Worm (Caenorhabditis elegans): Measurements from ENCODE around the gene C44C1.1.

C44C1.1 gene

ce11 chrX:945669-946068 lies 34.9 kb upstream of the C44C1.1 start:
- TF ChIP-seq nhr-76 (tag; optimal IDR thresholded peaks at IDR 0.05) = no peak
- TF ChIP-seq nhr-12 (tag; optimal IDR thresholded peaks at IDR 0.05) = no peak
- no peak for TF ChIP-seq M03D4.4 (tag; optimal IDR thresholded peaks at IDR 0.05)
- no peak for TF ChIP-seq pha-4 (tag; optimal IDR thresholded peaks at IDR 0.05)
- TF ChIP-seq nhr-28 (tag; optimal IDR thresholded peaks at IDR 0.05) = no peak
- no peak for TF ChIP-seq ceh-43 (GFP tag; optimal IDR thresholded peaks at IDR 0.05)
- no peak for TF ChIP-seq mab-5 (tag; optimal IDR thresholded peaks at IDR 0.05)
- TF ChIP-seq elt-1 (tag; optimal IDR thresholded peaks at IDR 0.05; ENCODE audit: borderline replicate concordance, insufficient read depth) = no peak
- no peak for TF ChIP-seq sem-2 (GFP tag; optimal IDR thresholded peaks at IDR 0.05)
- TF ChIP-seq cnd-1 (tag; optimal IDR thresholded peaks at IDR 0.05) = no peak
- no peak for TF ChIP-seq tbx-8 (GFP tag; optimal IDR thresholded peaks at IDR 0.05)
- no peak for TF ChIP-seq flh-1 (GFP tag; optimal IDR thresholded peaks at IDR 0.05)

DNA sequence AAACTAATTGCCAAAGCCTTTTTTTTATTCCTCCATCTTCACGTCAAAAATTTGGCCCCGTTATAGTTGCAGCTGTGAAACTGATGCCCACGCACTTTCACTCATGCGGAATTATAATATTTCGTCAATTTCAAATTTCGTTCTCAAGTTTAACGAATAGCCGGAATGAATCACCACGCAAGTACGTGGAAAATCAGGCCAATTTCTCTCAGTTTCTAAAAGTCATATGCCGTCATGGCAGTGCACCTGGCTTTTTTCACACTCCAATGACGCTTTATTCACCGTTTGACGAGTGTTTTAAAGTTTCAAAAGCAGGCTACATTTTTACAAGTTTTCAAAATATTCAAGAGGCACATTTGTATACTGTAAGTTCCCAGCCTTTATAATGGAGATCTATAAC lies 32.7 kb upstream of the C44C1.1 start:
- no peak for TF ChIP-seq nhr-28 (tag; optimal IDR thresholded peaks at IDR 0.05)
- TF ChIP-seq zip-8 (tag; optimal IDR thresholded peaks at IDR 0.05) = no peak
- no peak for TF ChIP-seq ces-1 (GFP tag; optimal IDR thresholded peaks at IDR 0.05)
- TF ChIP-seq drap-1 (GFP tag; optimal IDR thresholded peaks at IDR 0.05) = no peak
- no peak for TF ChIP-seq sptf-1 (tag; optimal IDR thresholded peaks at IDR 0.05)
- no peak for TF ChIP-seq mep-1 (tag; optimal IDR thresholded peaks at IDR 0.05)
- no peak for TF ChIP-seq nhr-237 (tag; optimal IDR thresholded peaks at IDR 0.05)
- TF ChIP-seq pha-4 (tag; optimal IDR thresholded peaks at IDR 0.05) = no peak
- TF ChIP-seq lin-13 (tag; optimal IDR thresholded peaks at IDR 0.05) = no peak
- no peak for TF ChIP-seq nhr-76 (tag; optimal IDR thresholded peaks at IDR 0.05)
- no peak for TF ChIP-seq lsy-2 (tag; optimal IDR thresholded peaks at IDR 0.05)

DNA sequence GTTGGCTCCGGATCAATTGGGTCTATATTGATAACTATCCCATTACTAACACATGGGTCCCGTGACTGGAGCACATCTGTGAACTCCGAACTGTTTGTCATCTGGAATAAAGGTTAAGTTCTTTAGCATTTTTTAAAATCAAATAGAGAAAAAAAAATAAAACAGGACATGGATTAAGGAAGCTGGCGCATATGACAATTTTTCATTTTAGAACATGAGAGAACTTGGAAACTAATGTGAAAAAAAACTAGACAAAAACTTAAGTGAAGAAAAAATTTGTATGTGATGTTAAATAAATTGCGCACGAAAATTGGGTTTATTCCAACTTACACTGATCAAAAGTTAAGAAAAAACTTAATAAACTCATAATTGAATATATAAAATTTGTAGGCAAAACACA lies 31.8 kb upstream of the C44C1.1 start, which contains the start of gene sms-2:
sms-2 (minus strand) TSS at position 101 of the 400 bp plus-strand sequence.
- no peak for TF ChIP-seq M03D4.4 (tag; optimal IDR thresholded peaks at IDR 0.05)
- no peak for TF ChIP-seq unc-39 (tag; optimal IDR thresholded peaks at IDR 0.05)
- TF ChIP-seq snpc-4 (tag; optimal IDR thresholded peaks at IDR 0.05) = no peak
- no peak for TF ChIP-seq tbx-8 (GFP tag; optimal IDR thresholded peaks at IDR 0.05)

DNA sequence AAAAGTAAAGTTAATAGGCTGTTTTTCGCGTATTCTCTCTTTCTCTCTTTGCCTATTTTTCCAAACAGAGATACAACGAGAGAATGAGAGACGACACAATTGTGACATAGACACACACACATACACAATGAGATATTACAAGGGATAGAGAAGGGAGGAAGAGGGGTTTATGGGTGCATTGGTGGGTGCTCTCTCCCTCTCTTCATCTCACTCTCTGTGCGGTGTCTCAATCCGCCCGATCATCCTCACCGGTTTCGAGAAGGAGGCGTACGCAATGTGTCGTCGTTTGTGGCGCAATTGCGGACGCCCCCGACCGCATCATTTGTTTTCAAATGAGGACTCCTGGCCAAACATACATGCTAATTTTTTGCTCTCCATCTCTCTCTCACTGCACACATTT lies 31.1 kb upstream of the C44C1.1 start:
- no peak for TF ChIP-seq blmp-1 (tag; optimal IDR thresholded peaks at IDR 0.05)
- TF ChIP-seq ceh-39 (tag; optimal IDR thresholded peaks at IDR 0.05) = peak; percentile 41
- TF ChIP-seq nhr-28 (tag; optimal IDR thresholded peaks at IDR 0.05) = no peak
- TF ChIP-seq bed-3 (GFP tag; optimal IDR thresholded peaks at IDR 0.05) = peak; percentile 29
- no peak for TF ChIP-seq sem-2 (GFP tag; optimal IDR thresholded peaks at IDR 0.05)
- TF ChIP-seq ceh-43 (GFP tag; optimal IDR thresholded peaks at IDR 0.05) = peak; percentile 4
- TF ChIP-seq unc-120 (tag; optimal IDR thresholded peaks at IDR 0.05; ENCODE audit: poor library complexity, severe bottlenecking) = peak; percentile 98
- TF ChIP-seq flh-1 (GFP tag; optimal IDR thresholded peaks at IDR 0.05) = no peak
- no peak for TF ChIP-seq snpc-4 (tag; optimal IDR thresholded peaks at IDR 0.05)
- peak; percentile 25 for TF ChIP-seq tbx-8 (GFP tag; optimal IDR thresholded peaks at IDR 0.05)
- no peak for TF ChIP-seq nhr-76 (tag; optimal IDR thresholded peaks at IDR 0.05)
- TF ChIP-seq elt-1 (tag; optimal IDR thresholded peaks at IDR 0.05; ENCODE audit: borderline replicate concordance, insufficient read depth) = peak; percentile 56
- peak; percentile 68 for TF ChIP-seq hlh-1 (tag; optimal IDR thresholded peaks at IDR 0.05)
- peak; percentile 6 for TF ChIP-seq lin-32 (GFP tag; optimal IDR thresholded peaks at IDR 0.05)
- TF ChIP-seq unc-39 (tag; optimal IDR thresholded peaks at IDR 0.05) = peak; percentile 40
- TF ChIP-seq M03D4.4 (tag; optimal IDR thresholded peaks at IDR 0.05) = peak; percentile 71
- TF ChIP-seq lin-13 (tag; optimal IDR thresholded peaks at IDR 0.05) = peak; percentile 85
- peak; percentile 76 for TF ChIP-seq ztf-11 (tag; optimal IDR thresholded peaks at IDR 0.05)
- peak; percentile 69 for TF ChIP-seq nhr-2 (tag; optimal IDR thresholded peaks at IDR 0.05)
- TF ChIP-seq sptf-1 (tag; optimal IDR thresholded peaks at IDR 0.05) = peak; percentile 85
- TF ChIP-seq nhr-12 (tag; optimal IDR thresholded peaks at IDR 0.05) = no peak
- peak; percentile 93 for TF ChIP-seq unc-62 (GFP tag; optimal IDR thresholded peaks at IDR 0.05)
- TF ChIP-seq elt-3 (tag; optimal IDR thresholded peaks at IDR 0.05) = peak; percentile 29
- peak; percentile 90 for TF ChIP-seq pha-4 (tag; optimal IDR thresholded peaks at IDR 0.05)
- TF ChIP-seq lsy-2 (tag; optimal IDR thresholded peaks at IDR 0.05) = peak; percentile 79
- TF ChIP-seq cnd-1 (tag; optimal IDR thresholded peaks at IDR 0.05) = peak; percentile 71
- TF ChIP-seq drap-1 (GFP tag; optimal IDR thresholded peaks at IDR 0.05) = peak; percentile 87
- peak; percentile 91 for TF ChIP-seq mep-1 (tag; optimal IDR thresholded peaks at IDR 0.05)
- peak; percentile 91 for TF ChIP-seq mls-2 (tag; optimal IDR thresholded peaks at IDR 0.05)
- peak; percentile 90 for TF ChIP-seq nhr-237 (tag; optimal IDR thresholded peaks at IDR 0.05)
- TF ChIP-seq ham-2 (GFP tag; optimal IDR thresholded peaks at IDR 0.05) = peak; percentile 37
- TF ChIP-seq mab-5 (tag; optimal IDR thresholded peaks at IDR 0.05) = no peak
- TF ChIP-seq ces-1 (GFP tag; optimal IDR thresholded peaks at IDR 0.05) = peak; percentile 96
- no peak for TF ChIP-seq zip-8 (tag; optimal IDR thresholded peaks at IDR 0.05)
- TF ChIP-seq ceh-83 (GFP tag; optimal IDR thresholded peaks at IDR 0.05) = no peak

All from whole organism, mixed stage, embryonic.